Fruit fly (Drosophila melanogaster) whole organism, embryonic: ENCODE results near the gene Trxr1.
A peak's percentile ranks its signal among the peaks of the same experiment; 100 is the strongest.

Experiments
- Adf1 ChIP-seq: fragments of 200-800 bp; sonication (Bioruptor generic); IDR thresholded peaks from 2 replicates; pipeline ENCODE4 v1.3.6; 2022; ENCODE audit warnings: missing biosample characterization, missing genetic modification characterization
- BEAF-32 ChIP-seq: fragments of 200-800 bp; sonication (Bioruptor generic); optimal IDR thresholded peaks from 3 replicates; lab custom pipeline; 2017; ENCODE audit warnings: missing biosample characterization, missing genetic modification characterization, mild to moderate bottlenecking, moderate library complexity, missing genetic modification reagents
- CG10543 ChIP-seq: fragments of 200-800 bp; sonication (Bioruptor generic); optimal IDR thresholded peaks from 3 replicates; lab custom pipeline; 2017; ENCODE audit warnings: missing biosample characterization, mild to moderate bottlenecking, missing genetic modification characterization, moderate library complexity
- CG12744 ChIP-seq: fragments of 200-800 bp; sonication (Bioruptor generic); optimal IDR thresholded peaks from 2 replicates; lab custom pipeline; 2016; ENCODE audit warnings: missing biosample characterization, missing genetic modification characterization
- CG13287 ChIP-seq: fragments of 200-800 bp; sonication (Bioruptor generic); IDR thresholded peaks from 2 replicates; pipeline ENCODE4 v1.3.6; 2022; ENCODE audit warnings: missing biosample characterization, missing genetic modification characterization; ENCODE audit not compliant: partially characterized antibody
- CG15479 ChIP-seq: fragments of 200-800 bp; sonication (Bioruptor generic); optimal IDR thresholded peaks from 3 replicates; lab custom pipeline; 2019; ENCODE audit warnings: missing biosample characterization, mild to moderate bottlenecking, missing genetic modification characterization, moderate library complexity
- CG2116 ChIP-seq: fragments of 200-800 bp; sonication (Bioruptor generic); optimal IDR thresholded peaks from 3 replicates; lab custom pipeline; 2018; ENCODE audit warnings: missing biosample characterization, mild to moderate bottlenecking, missing genetic modification characterization
- CG2120 ChIP-seq: fragments of 200-800 bp; sonication (Bioruptor generic); optimal IDR thresholded peaks from 3 replicates; lab custom pipeline; 2016; ENCODE audit warnings: missing biosample characterization, missing genetic modification characterization
- CG3065 ChIP-seq: fragments of 200-800 bp; sonication (Bioruptor generic); optimal IDR thresholded peaks from 2 replicates; lab custom pipeline; 2016; ENCODE audit warnings: missing biosample characterization, missing genetic modification characterization
- CG31224 ChIP-seq: fragments of 200-800 bp; sonication (Bioruptor generic); IDR thresholded peaks from 2 replicates; pipeline ENCODE4 v1.3.6; 2022; ENCODE audit warnings: missing biosample characterization, missing genetic modification characterization
- CG34224 ChIP-seq: fragments of 200-800 bp; sonication (Bioruptor generic); IDR thresholded peaks from 3 replicates; pipeline ENCODE4 v1.3.6; 2022; ENCODE audit warnings: missing biosample characterization, missing genetic modification characterization; ENCODE audit not compliant: partially characterized antibody
- CG6654 ChIP-seq: fragments of 200-800 bp; sonication (Bioruptor generic); optimal IDR thresholded peaks from 2 replicates; lab custom pipeline; 2017; ENCODE audit warnings: missing biosample characterization, mild to moderate bottlenecking, missing genetic modification characterization
- CG6683 ChIP-seq: fragments of 200-800 bp; sonication (Bioruptor generic); optimal IDR thresholded peaks from 2 replicates; lab custom pipeline; 2017; ENCODE audit warnings: missing biosample characterization, mild to moderate bottlenecking, missing genetic modification characterization, missing genetic modification reagents
- CG8290 ChIP-seq, 3 experiments: fragments of 200-800 bp; sonication (Bioruptor generic); optimal IDR thresholded peaks; 2 replicates each; lab custom pipeline; 2016 to 2019; ENCODE audit warnings: missing biosample characterization in 3 of 3, missing genetic modification characterization in 3 of 3, mild to moderate bottlenecking in 2 of 3, moderate library complexity in 1 of 3
- CoRest ChIP-seq: fragments of 200-800 bp; sonication (Bioruptor generic); optimal IDR thresholded peaks from 3 replicates; lab custom pipeline; 2018; ENCODE audit warnings: missing biosample characterization, mild to moderate bottlenecking, missing genetic modification characterization, moderate library complexity
- Dll ChIP-seq: fragments of 200-800 bp; sonication (Bioruptor generic); IDR thresholded peaks from 4 replicates; pipeline ENCODE4 v1.3.6; 2022; ENCODE audit warnings: missing biosample characterization, missing genetic modification characterization; ENCODE audit not compliant: partially characterized antibody
- Doc3 ChIP-seq: fragments of 200-800 bp; sonication (Bioruptor generic); IDR thresholded peaks from 3 replicates; pipeline ENCODE4 v1.3.6; 2022; ENCODE audit warnings: missing biosample characterization, missing genetic modification characterization; ENCODE audit not compliant: partially characterized antibody
- Dp ChIP-seq: fragments of 200-800 bp; sonication (Bioruptor generic); optimal IDR thresholded peaks from 2 replicates; lab custom pipeline; 2018; ENCODE audit warnings: missing biosample characterization, mild to moderate bottlenecking, missing genetic modification characterization, moderate library complexity
- Elba2 ChIP-seq: fragments of 200-800 bp; sonication (Bioruptor generic); optimal IDR thresholded peaks from 3 replicates; lab custom pipeline; 2016; ENCODE audit warnings: missing biosample characterization, missing genetic modification characterization
- Fer1 ChIP-seq: fragments of 200-800 bp; sonication (Bioruptor generic); optimal IDR thresholded peaks from 2 replicates; lab custom pipeline; 2017; ENCODE audit warnings: missing biosample characterization, mild to moderate bottlenecking, missing genetic modification characterization
- Gsc ChIP-seq: fragments of 200-800 bp; sonication (Bioruptor generic); IDR thresholded peaks from 2 replicates; pipeline ENCODE4 v1.3.6; 2022; ENCODE audit warnings: missing biosample characterization, missing genetic modification characterization
- HLH4C ChIP-seq: fragments of 200-800 bp; sonication (Bioruptor generic); IDR thresholded peaks from 3 replicates; pipeline ENCODE4 v1.3.6; 2022; ENCODE audit warnings: missing biosample characterization, missing genetic modification characterization; ENCODE audit not compliant: partially characterized antibody
- Med ChIP-seq: fragments of 200-800 bp; sonication (Bioruptor generic); peaks from one replicate; lab custom pipeline; 2016; ENCODE audit warnings: missing biosample characterization, missing genetic modification characterization, mild to moderate bottlenecking, inconsistent platforms, moderate library complexity
- Nf-YB ChIP-seq: fragments of 200-800 bp; sonication (Bioruptor generic); optimal IDR thresholded peaks from 3 replicates; lab custom pipeline; 2019; ENCODE audit warnings: missing biosample characterization, mild to moderate bottlenecking, missing genetic modification characterization, moderate library complexity
- Nf-YC ChIP-seq: fragments of 200-800 bp; optimal IDR thresholded peaks from 3 replicates; lab custom pipeline; 2019; ENCODE audit warnings: missing biosample characterization, mild to moderate bottlenecking, missing genetic modification characterization, moderate library complexity
- Opbp ChIP-seq: fragments of 200-800 bp; sonication (Bioruptor generic); IDR thresholded peaks from 3 replicates; pipeline ENCODE4 v1.3.6; 2022; ENCODE audit warnings: missing biosample characterization, missing genetic modification characterization; ENCODE audit not compliant: partially characterized antibody
- Pdp1 ChIP-seq, 2 experiments: fragments of 200-800 bp; sonication (Bioruptor generic); optimal IDR thresholded peaks; 3 replicates each; lab custom pipeline; 2016; ENCODE audit warnings: missing biosample characterization in 2 of 2, missing genetic modification characterization in 2 of 2, mild to moderate bottlenecking in 1 of 2, moderate library complexity in 1 of 2
- Scr ChIP-seq: fragments of 200-800 bp; sonication (Bioruptor generic); IDR thresholded peaks from 2 replicates; pipeline ENCODE4 v1.3.6; 2022; ENCODE audit warnings: missing biosample characterization, missing genetic modification characterization; ENCODE audit not compliant: partially characterized antibody
- Sry-δ ChIP-seq: fragments of 200-800 bp; sonication (Bioruptor generic); optimal IDR thresholded peaks from 2 replicates; lab custom pipeline; 2016; ENCODE audit warnings: missing biosample characterization, missing genetic modification characterization
- TFAM ChIP-seq: fragments of 200-800 bp; sonication (Bioruptor generic); optimal IDR thresholded peaks from 2 replicates; lab custom pipeline; 2017; ENCODE audit warnings: missing biosample characterization, missing genetic modification characterization, inconsistent platforms
- YL-1 ChIP-seq: fragments of 200-800 bp; sonication (Bioruptor generic); optimal IDR thresholded peaks from 3 replicates; lab custom pipeline; 2017; ENCODE audit warnings: missing biosample characterization, mild to moderate bottlenecking, missing genetic modification characterization
- croc ChIP-seq: fragments of 200-800 bp; sonication (Bioruptor generic); conservative IDR thresholded peaks from 3 replicates; pipeline ENCODE4 v1.3.6; 2022; ENCODE audit warnings: missing biosample characterization, missing genetic modification characterization
- crol ChIP-seq: fragments of 200-800 bp; sonication (Bioruptor generic); IDR thresholded peaks from 2 replicates; pipeline ENCODE4 v1.3.6; 2022; ENCODE audit warnings: missing biosample characterization, missing genetic modification characterization
- dan ChIP-seq: fragments of 200-800 bp; sonication (Bioruptor generic); IDR thresholded peaks from 2 replicates; pipeline ENCODE4 v1.3.6; 2022; ENCODE audit warnings: missing biosample characterization, missing genetic modification characterization
- en ChIP-seq: fragments of 200-800 bp; sonication (Bioruptor generic); optimal IDR thresholded peaks from 2 replicates; lab custom pipeline; 2016; ENCODE audit warnings: missing biosample characterization, missing genetic modification characterization
- ewg ChIP-seq: fragments of 200-800 bp; sonication (Bioruptor generic); optimal IDR thresholded peaks from 3 replicates; lab custom pipeline; 2017; ENCODE audit warnings: mild to moderate bottlenecking, missing biosample characterization, missing genetic modification reagents, missing genetic modification characterization
- gfzf ChIP-seq: fragments of 200-800 bp; sonication (Bioruptor generic); optimal IDR thresholded peaks from 2 replicates; lab custom pipeline; 2016; ENCODE audit warnings: missing biosample characterization, mild to moderate bottlenecking, missing genetic modification characterization, moderate library complexity
- inv ChIP-seq: fragments of 200-800 bp; sonication (Bioruptor generic); IDR thresholded peaks from 2 replicates; pipeline ENCODE4 v1.3.6; 2022; ENCODE audit warnings: missing biosample characterization, missing genetic modification characterization; ENCODE audit not compliant: partially characterized antibody
- lmd ChIP-seq: fragments of 200-800 bp; sonication (Bioruptor generic); IDR thresholded peaks from 2 replicates; pipeline ENCODE4 v1.3.6; 2022; ENCODE audit warnings: missing biosample characterization, missing genetic modification characterization
- lola ChIP-seq, 3 experiments: fragments of >200 bp in 2 of 3; fragments of 200-800 bp in 1 of 3; sonication (Bioruptor generic) in 1 of 3; optimal IDR thresholded peaks; 2 replicates each; lab custom pipeline; 2017 to 2019; ENCODE audit warnings: missing biosample characterization in 3 of 3, missing genetic modification characterization in 3 of 3, mild to moderate bottlenecking in 1 of 3, moderate library complexity in 1 of 3
- nerfin-2 ChIP-seq: fragments of 200-800 bp; sonication (Bioruptor generic); IDR thresholded peaks from 2 replicates; pipeline ENCODE4 v1.3.6; 2022; ENCODE audit warnings: missing biosample characterization, missing genetic modification characterization; ENCODE audit not compliant: partially characterized antibody
- nom ChIP-seq: fragments of 200-800 bp; sonication (Bioruptor generic); optimal IDR thresholded peaks from 2 replicates; lab custom pipeline; 2017; ENCODE audit warnings: missing biosample characterization, missing genetic modification characterization, mild to moderate bottlenecking, moderate library complexity, missing genetic modification reagents
- otp ChIP-seq: fragments of 200-800 bp; sonication (Bioruptor generic); IDR thresholded peaks from 3 replicates; pipeline ENCODE4, ENCODE4 v1.3.6; 2022; ENCODE audit warnings: missing biosample characterization, missing genetic modification characterization
- psq ChIP-seq: fragments of 200-800 bp; sonication (Bioruptor generic); optimal IDR thresholded peaks from 2 replicates; lab custom pipeline; 2017; ENCODE audit warnings: missing biosample characterization, missing genetic modification characterization
- pzg ChIP-seq: fragments of 200-800 bp; sonication (Bioruptor generic); optimal IDR thresholded peaks from 3 replicates; lab custom pipeline; 2018; ENCODE audit warnings: missing biosample characterization, mild to moderate bottlenecking, missing genetic modification characterization, moderate library complexity
- sd ChIP-seq: fragments of 200-800 bp; sonication (Bioruptor generic); optimal IDR thresholded peaks from 3 replicates; lab custom pipeline; 2018; ENCODE audit warnings: missing biosample characterization, mild to moderate bottlenecking, missing genetic modification characterization, moderate library complexity
- unc-4 ChIP-seq: fragments of 200-800 bp; sonication (Bioruptor generic); IDR thresholded peaks from 2 replicates; pipeline ENCODE4 v1.3.6; 2022; ENCODE audit warnings: missing biosample characterization, missing genetic modification characterization; ENCODE audit not compliant: partially characterized antibody
- zfh2 ChIP-seq: fragments of 200-800 bp; sonication (Bioruptor generic); optimal IDR thresholded peaks from 2 replicates; lab custom pipeline; 2016; ENCODE audit warnings: missing biosample characterization, missing genetic modification characterization

Trxr1 gene

dm6 chrX:8240431-8240830 lies 1.9 kb upstream of the Trxr1 start, which contains the start of gene CG2147 (continued):
- TF ChIP-seq gfzf (GFP tag; lab: Kevin White, UChicago) (peak; percentile 30), CG15479 (GFP tag; lab: Kevin White, UChicago) (no peak), Fer1 (no peak), dan (GFP tag; lab: Robert Waterston, UW) (no peak), CG2116 (GFP tag; lab: Kevin White, UChicago) (peak; percentile 65), otp (GFP tag; lab: Robert Waterston, UW) (no peak), CG8290 (GFP tag; optimal IDR thresholded peaks at IDR 0.05; lab: Kevin White, UChicago) (no peak), CG8290 (tag; optimal IDR thresholded peaks at IDR 0.05; lab: Kevin White, UChicago) (no peak), lmd (GFP tag; lab: Robert Waterston, UW) (no peak), CG2120 (GFP tag; lab: Kevin White, UChicago) (no peak), CoRest (tag; lab: Kevin White, UChicago) (no peak), Nf-YC (tag; lab: Kevin White, UChicago) (no peak), crol (no peak), nerfin-2 (GFP tag; lab: Robert Waterston, UW) (peak; percentile 71), Gsc (GFP tag; lab: Robert Waterston, UW) (no peak), CG31224 (no peak), pzg (GFP tag; lab: Kevin White, UChicago) (peak; percentile 42), CG6654 (GFP tag; lab: Kevin White, UChicago) (no peak), zfh2 (no peak), CG3065 (GFP tag; lab: Kevin White, UChicago) (no peak), YL-1 (peak; percentile 16)

- peak; percentile 8 for TF ChIP-seq ewg (GFP tag; lab: Kevin White, UChicago)
- peak; percentile 85 for TF ChIP-seq psq (GFP tag; lab: Kevin White, UChicago)
- peak; percentile 53 for TF ChIP-seq Adf1 (GFP tag; lab: Robert Waterston, UW)
- 0 out of 3 replicates have a peak, but pooled peaks have one; percentile 27 for TF ChIP-seq Opbp (GFP tag; lab: Robert Waterston, UW)
- peak; percentile 28 for TF ChIP-seq Dp (GFP tag; lab: Kevin White, UChicago)
- peak; percentile 21 for TF ChIP-seq Sry-δ
- peak; percentile 39; the same call in 1 of the 3 replicates for TF ChIP-seq Doc3 (GFP tag; lab: Robert Waterston, UW)
- TF ChIP-seq HLH4C (GFP tag; lab: Robert Waterston, UW) = peak; percentile 61
- 0 out of 2 replicates have a peak, but pooled peaks have one; percentile 11 for TF ChIP-seq unc-4 (GFP tag; lab: Robert Waterston, UW)
- peak; percentile 48; the same call in 2 of the 4 replicates for TF ChIP-seq Dll (GFP tag; lab: Robert Waterston, UW)
- TF ChIP-seq CG12744 (GFP tag; lab: Kevin White, UChicago) = no peak
- peak; percentile 11 for TF ChIP-seq nom (GFP tag; lab: Kevin White, UChicago)
- TF ChIP-seq inv (GFP tag; lab: Robert Waterston, UW) = 0 out of 2 replicates have a peak, but pooled peaks have one; percentile 14
- no peak for TF ChIP-seq en (GFP tag; lab: Kevin White, UChicago)
- peak; percentile 37 for TF ChIP-seq Scr (GFP tag; lab: Robert Waterston, UW)
- no peak for TF ChIP-seq croc
- TF ChIP-seq Nf-YB (GFP tag; lab: Kevin White, UChicago) = no peak
- TF ChIP-seq sd (tag; lab: Kevin White, UChicago) = peak; percentile 28
- TF ChIP-seq CG6683 (GFP tag; lab: Kevin White, UChicago) = no peak
- TF ChIP-seq Elba2 = peak; percentile 69
- peak; percentile 39; the same call in 2 of the 3 replicates for TF ChIP-seq CG34224
- TF ChIP-seq lola (GFP tag; optimal IDR thresholded peaks at IDR 0.05; lab: Kevin White, UChicago) = no peak
- no peak for TF ChIP-seq TFAM (GFP tag; lab: Kevin White, UChicago)
- peak; percentile 30 for TF ChIP-seq BEAF-32
- TF ChIP-seq CG13287 (GFP tag; lab: Robert Waterston, UW) = peak; percentile 63
- peak; percentile 65 for TF ChIP-seq Med (GFP tag; lab: Kevin White, UChicago)
- TF ChIP-seq Pdp1 (GFP tag; optimal IDR thresholded peaks at IDR 0.05; lab: Kevin White, UChicago) = peak in 1 of 2 experiments; percentile 93
- peak; percentile 11 for TF ChIP-seq CG10543 (GFP tag; lab: Kevin White, UChicago)
Observed at dm6 chrX:8243251-8243650, 923 bp downstream of the Trxr1 start.
